Worm (Caenorhabditis elegans) whole organism, late embryonic: ENCODE results near the gene rfip-2.
A peak's percentile ranks its signal among the peaks of the same experiment; 100 is the strongest.

Experiments used
- C08G9.2 ChIP-seq: sonication (generic microtip); optimal IDR thresholded peaks from 2 replicates; lab custom pipeline; 2016; ENCODE audit warnings: mild to moderate bottlenecking, missing genetic modification characterization, moderate library complexity, missing compliant biosample characterization
- C38D4.7 ChIP-seq: fragments of 200-800 bp; sonication (Bioruptor generic); optimal IDR thresholded peaks from 2 replicates; lab custom pipeline; 2018; ENCODE audit warnings: mild to moderate bottlenecking, missing genetic modification characterization, moderate library complexity, missing compliant biosample characterization
- F13H6.1 ChIP-seq: sonication (generic microtip); optimal IDR thresholded peaks from 2 replicates; lab custom pipeline; 2016; ENCODE audit warnings: missing genetic modification characterization, missing compliant biosample characterization
- Y22D7AL.16 ChIP-seq: sonication (generic microtip); optimal IDR thresholded peaks from 2 replicates; lab custom pipeline; 2016; ENCODE audit warnings: missing genetic modification characterization, missing compliant biosample characterization
- ama-1 ChIP-seq: fragments of 150-350 bp; optimal IDR thresholded peaks from 2 replicates; lab custom pipeline; 2014
- ceh-14 ChIP-seq: sonication (generic microtip); optimal IDR thresholded peaks from 2 replicates; lab custom pipeline; 2016; ENCODE audit warnings: missing genotype, missing genetic modification characterization, missing compliant biosample characterization
- ceh-18 ChIP-seq: sonication (generic microtip); optimal IDR thresholded peaks from 2 replicates; lab custom pipeline; 2016; ENCODE audit warnings: missing genetic modification characterization, missing compliant biosample characterization
- ceh-19 ChIP-seq: fragments of 200-800 bp; sonication (Bioruptor generic); optimal IDR thresholded peaks from 2 replicates; lab custom pipeline; 2018; ENCODE audit warnings: mild to moderate bottlenecking, missing genetic modification characterization, missing compliant biosample characterization
- ceh-22 ChIP-seq: sonication (generic microtip); optimal IDR thresholded peaks from 2 replicates; lab custom pipeline; 2017; ENCODE audit warnings: missing biosample characterization, missing genetic modification characterization
- ceh-24 ChIP-seq: sonication (generic microtip); optimal IDR thresholded peaks from 2 replicates; lab custom pipeline; 2016; ENCODE audit warnings: mild to moderate bottlenecking, missing genetic modification characterization, missing compliant biosample characterization
- ceh-45 ChIP-seq: fragments of 200-800 bp; sonication (Bioruptor generic); IDR thresholded peaks from 2 replicates; pipeline ENCODE4 v1.3.6; 2022; ENCODE audit warnings: missing genetic modification reagents, missing genetic modification characterization, missing compliant biosample characterization
- ceh-48 ChIP-seq: sonication (generic microtip); optimal IDR thresholded peaks from 2 replicates; lab custom pipeline; 2016; ENCODE audit warnings: missing genetic modification characterization, inconsistent platforms, missing compliant biosample characterization
- ceh-6 ChIP-seq: fragments of 200-800 bp; sonication (Bioruptor generic); optimal IDR thresholded peaks from 2 replicates; lab custom pipeline; 2018; ENCODE audit warnings: mild to moderate bottlenecking, missing genetic modification characterization, missing compliant biosample characterization
- dve-1 ChIP-seq: sonication (generic microtip); optimal IDR thresholded peaks from 2 replicates; lab custom pipeline; 2017; ENCODE audit warnings: antibody characterized with exemption, mild to moderate bottlenecking, missing genetic modification characterization, missing compliant biosample characterization
- ets-4 ChIP-seq: sonication (generic microtip); optimal IDR thresholded peaks from 2 replicates; lab custom pipeline; 2016; ENCODE audit warnings: missing genetic modification characterization, missing compliant biosample characterization
- fax-1 ChIP-seq: sonication (generic microtip); optimal IDR thresholded peaks from 2 replicates; lab custom pipeline; 2016; ENCODE audit warnings: missing genotype, missing genetic modification characterization, missing compliant biosample characterization
- fkh-10 ChIP-seq: fragments of 150-350 bp; optimal IDR thresholded peaks from 2 replicates; lab custom pipeline; 2014; ENCODE audit warnings: missing biosample characterization, missing genetic modification reagents, missing genetic modification characterization
- hlh-13 ChIP-seq: fragments of 200-800 bp; sonication (Bioruptor generic); optimal IDR thresholded peaks from 2 replicates; lab custom pipeline; 2018; ENCODE audit warnings: mild to moderate bottlenecking, missing genetic modification characterization, missing compliant biosample characterization
- hlh-30 ChIP-seq: sonication (generic microtip); optimal IDR thresholded peaks from 2 replicates; lab custom pipeline; 2017; ENCODE audit warnings: antibody characterized with exemption, missing genetic modification characterization, missing compliant biosample characterization; ENCODE audit not compliant: insufficient read depth
- hlh-8 ChIP-seq: sonication (generic microtip); optimal IDR thresholded peaks from 2 replicates; lab custom pipeline; 2016; ENCODE audit warnings: missing genotype, missing genetic modification characterization, missing compliant biosample characterization
- lin-11 ChIP-seq: fragments of 200-800 bp; sonication (Bioruptor generic); optimal IDR thresholded peaks from 2 replicates; lab custom pipeline; 2018; ENCODE audit warnings: mild to moderate bottlenecking, missing genetic modification characterization, missing compliant biosample characterization
- nfya-1 ChIP-seq: sonication (generic microtip); optimal IDR thresholded peaks from 2 replicates; lab custom pipeline; 2017; ENCODE audit warnings: missing genetic modification characterization, mild to moderate bottlenecking, missing compliant biosample characterization, antibody characterized with exemption, moderate library complexity
- npax-4 ChIP-seq: sonication (generic microtip); optimal IDR thresholded peaks from 2 replicates; lab custom pipeline; 2016; ENCODE audit warnings: missing genetic modification characterization, missing compliant biosample characterization
- pag-3 ChIP-seq: sonication (generic microtip); optimal IDR thresholded peaks from 2 replicates; lab custom pipeline; 2016; ENCODE audit warnings: missing compliant biosample characterization, missing genetic modification characterization, borderline replicate concordance
- pat-9 ChIP-seq: fragments of 200-800 bp; sonication (Bioruptor generic); optimal IDR thresholded peaks from 2 replicates; lab custom pipeline; 2018; ENCODE audit warnings: mild to moderate bottlenecking, missing genetic modification characterization, moderate library complexity, missing compliant biosample characterization
- pax-1 ChIP-seq: fragments of 150-350 bp; optimal IDR thresholded peaks from 2 replicates; lab custom pipeline; 2014; ENCODE audit warnings: missing biosample characterization, missing genetic modification characterization
- pha-2 ChIP-seq: sonication (generic microtip); optimal IDR thresholded peaks from 2 replicates; lab custom pipeline; 2017; ENCODE audit warnings: mild to moderate bottlenecking, missing genetic modification characterization, missing compliant biosample characterization
- pqm-1 ChIP-seq: sonication (generic microtip); optimal IDR thresholded peaks from 2 replicates; lab custom pipeline; 2016; ENCODE audit warnings: missing genetic modification characterization, missing compliant biosample characterization
- pros-1 ChIP-seq: fragments of 150-350 bp; optimal IDR thresholded peaks from 2 replicates; lab custom pipeline; 2014; ENCODE audit warnings: missing biosample characterization, missing genetic modification reagents, missing genetic modification characterization
- rnt-1 ChIP-seq: sonication (generic microtip); optimal IDR thresholded peaks from 2 replicates; lab custom pipeline; 2016; ENCODE audit warnings: missing genetic modification characterization, missing compliant biosample characterization
- sox-4 ChIP-seq: sonication (generic microtip); optimal IDR thresholded peaks from 2 replicates; lab custom pipeline; 2017; ENCODE audit warnings: mild to moderate bottlenecking, missing genetic modification characterization, inconsistent platforms, missing compliant biosample characterization
- tbx-2 ChIP-seq: sonication (generic microtip); optimal IDR thresholded peaks from 2 replicates; lab custom pipeline; 2016; ENCODE audit warnings: missing genetic modification characterization, missing compliant biosample characterization
- unc-3 ChIP-seq, 2 experiments: fragments of 200-800 bp in 1 of 2; sonication (Bioruptor generic) in 1 of 2; sonication (generic microtip) in 1 of 2; conservative IDR thresholded peaks in 1 of 2; optimal IDR thresholded peaks in 1 of 2; 2 replicates each; pipeline versions ENCODE4 v1.3.6 to Lab custom; 2016 to 2022; ENCODE audit warnings: missing compliant biosample characterization in 2 of 2, missing genetic modification characterization in 2 of 2, missing genetic modification reagents in 1 of 2
- unc-86 ChIP-seq: sonication (generic microtip); optimal IDR thresholded peaks from 2 replicates; lab custom pipeline; 2016; ENCODE audit warnings: missing genetic modification characterization, missing compliant biosample characterization
- zip-5 ChIP-seq: sonication (generic microtip); optimal IDR thresholded peaks from 2 replicates; lab custom pipeline; 2016; ENCODE audit warnings: missing genetic modification characterization, missing compliant biosample characterization
- ztf-16 ChIP-seq: sonication (generic microtip); optimal IDR thresholded peaks from 2 replicates; lab custom pipeline; 2017; ENCODE audit warnings: missing genetic modification characterization, missing compliant biosample characterization

rfip-2 gene

ce11 chrII:701371-702139, 22.0 kb upstream of the rfip-2 start, which contains the start of gene thoc-1:
Gene thoc-1, plus strand, starts transcription at chrII:702107.
- no peak for TF ChIP-seq npax-4 (tag; lab: Kevin White, UChicago)
- TF ChIP-seq hlh-8 (tag; lab: Kevin White, UChicago) = no peak
- TF ChIP-seq hlh-13 (GFP tag; lab: Kevin White, UChicago) = no peak
- no peak for TF ChIP-seq zip-5 (tag; lab: Kevin White, UChicago)
- no peak for TF ChIP-seq pat-9 (tag; lab: Kevin White, UChicago)
- TF ChIP-seq unc-3 (GFP tag; conservative IDR thresholded peaks at IDR 0.05; lab: Robert Waterston, UW) = no peak
- no peak for TF ChIP-seq unc-3 (tag; optimal IDR thresholded peaks at IDR 0.05; lab: Kevin White, UChicago)
- TF ChIP-seq ceh-48 (tag; lab: Kevin White, UChicago) = no peak
- TF ChIP-seq C38D4.7 (GFP tag; lab: Kevin White, UChicago) = no peak
- no peak for TF ChIP-seq ceh-24 (tag; lab: Kevin White, UChicago)
- TF ChIP-seq fax-1 = no peak
- TF ChIP-seq unc-86 = no peak
- TF ChIP-seq pqm-1 (tag; lab: Kevin White, UChicago) = no peak
- no peak for TF ChIP-seq pag-3 (tag; lab: Kevin White, UChicago)
- no peak for TF ChIP-seq lin-11 (tag; lab: Kevin White, UChicago)
- TF ChIP-seq ceh-45 (GFP tag; lab: Robert Waterston, UW) = no peak
- no peak for TF ChIP-seq ceh-18 (tag; lab: Kevin White, UChicago)

DNA sequence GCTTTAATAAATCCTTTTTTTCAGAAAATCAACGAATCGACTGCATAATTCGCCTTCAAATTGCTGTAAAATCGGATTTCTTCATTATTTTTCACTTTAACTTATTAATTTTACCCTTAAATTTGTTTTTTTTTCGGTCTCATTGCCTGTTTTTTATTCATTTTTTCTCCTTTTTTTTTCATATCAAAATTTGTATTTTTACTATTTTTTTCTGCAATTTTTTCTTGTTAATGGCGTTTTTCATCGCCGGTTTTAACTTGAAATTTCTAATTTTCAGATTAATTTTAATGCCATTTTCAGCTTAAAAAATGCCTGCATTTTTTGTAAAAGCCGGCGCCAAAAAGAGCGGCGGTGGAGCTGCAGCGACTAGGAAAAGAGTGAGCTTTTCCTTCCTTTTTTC, 14.5 kb upstream of the rfip-2 start, which contains the start of gene T02H6.1:
TSS of gene T02H6.1 (plus strand) at position 301 of the 400 bp plus-strand sequence.
- no peak for TF ChIP-seq pax-1 (tag; lab: Kevin White, UChicago)
- no peak for TF ChIP-seq fax-1
- no peak for TF ChIP-seq nfya-1 (tag; lab: Kevin White, UChicago)

DNA sequence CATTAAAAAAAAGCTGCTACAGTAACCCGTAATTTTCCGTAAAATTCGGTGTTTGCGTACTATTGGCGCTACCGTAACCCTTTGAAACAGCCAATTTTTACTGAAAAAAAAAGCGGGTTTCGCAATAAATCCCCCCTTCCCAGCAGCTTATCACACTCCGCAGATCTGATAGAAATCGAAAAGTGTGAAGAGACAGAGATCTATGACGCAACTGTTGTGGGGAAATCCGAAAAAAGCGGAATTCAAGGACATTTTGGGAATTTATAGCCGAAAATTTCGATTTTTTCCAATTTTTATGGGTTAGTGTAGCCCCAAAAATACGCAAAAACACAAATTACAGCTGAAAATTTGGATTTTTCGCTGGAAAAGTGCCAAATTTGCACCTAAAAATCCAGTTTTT, 1.7 kb upstream of the rfip-2 start:
- no peak for TF ChIP-seq nfya-1 (tag; lab: Kevin White, UChicago)
- no peak for TF ChIP-seq pag-3 (tag; lab: Kevin White, UChicago)
- no peak for TF ChIP-seq ets-4 (tag; lab: Kevin White, UChicago)
- TF ChIP-seq pros-1 (tag; lab: Kevin White, UChicago) = no peak
- no peak for TF ChIP-seq tbx-2 (tag; lab: Kevin White, UChicago)
- TF ChIP-seq ceh-22 = no peak
- no peak for TF ChIP-seq Y22D7AL.16 (tag; lab: Kevin White, UChicago)

DNA sequence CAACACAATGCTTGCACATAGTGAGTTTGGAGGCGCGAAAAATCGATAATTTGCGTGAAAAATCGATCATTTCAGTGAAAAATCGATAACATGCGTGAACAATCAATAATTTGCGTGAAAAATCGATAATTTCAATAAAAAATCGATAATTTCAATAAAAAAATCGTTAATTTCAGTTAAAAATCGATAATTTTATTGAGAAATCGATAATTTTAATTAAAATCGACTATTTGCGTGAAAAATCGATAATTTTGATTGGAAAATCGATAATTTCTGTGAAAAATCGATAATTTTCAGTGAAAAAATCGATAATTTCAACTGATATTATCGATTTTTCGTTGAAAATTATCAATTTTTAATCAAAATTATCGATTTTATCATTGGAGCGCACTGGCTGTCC, 416 bp downstream of the rfip-2 start:
- no peak for TF ChIP-seq ama-1
- TF ChIP-seq ceh-48 (tag; lab: Kevin White, UChicago) = peak; percentile 74

ce11 chrII:729931-730330, 6.3 kb downstream of the rfip-2 start:
- TF ChIP-seq ceh-6 (GFP tag; lab: Kevin White, UChicago) = no peak

- TF ChIP-seq rnt-1 (tag; lab: Kevin White, UChicago) (no peak), hlh-30 (tag; lab: Kevin White, UChicago) (no peak), sox-4 (tag; lab: Kevin White, UChicago) (no peak)
- TF ChIP-seq, all 69 proteins: peak for 0
Measured at ce11 chrII:732393-732792, 8.8 kb downstream of the rfip-2 start.

DNA sequence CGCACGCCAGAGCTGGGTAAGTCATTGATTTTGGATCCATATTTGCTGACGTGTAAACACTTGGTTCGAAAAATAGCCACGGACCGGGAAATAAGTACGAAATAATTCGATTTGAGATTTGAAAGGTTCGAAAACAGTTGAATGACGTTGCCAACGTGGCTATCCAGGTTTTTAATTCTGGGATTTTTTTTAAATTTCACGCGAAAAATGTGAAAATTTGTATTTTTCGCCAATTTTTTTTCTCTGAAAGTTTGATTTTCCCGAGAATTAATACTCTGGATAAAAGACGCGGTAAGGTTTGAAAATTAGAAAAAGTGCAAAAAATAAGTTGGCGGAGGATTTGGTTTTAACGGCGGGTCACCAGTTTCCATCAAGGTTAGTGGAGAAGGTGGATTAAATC, 17.2 kb downstream of the rfip-2 start, which contains the start of gene fbxc-48:
TSS of gene fbxc-48 (minus strand) at position 101 of the 400 bp plus-strand sequence.
- TF ChIP-seq pax-1 (tag; lab: Kevin White, UChicago) (no peak), pha-2 (tag; lab: Kevin White, UChicago) (no peak), fkh-10 (GFP tag; lab: Kevin White, UChicago) (no peak), ceh-48 (tag; lab: Kevin White, UChicago) (no peak), F13H6.1 (tag; lab: Kevin White, UChicago) (no peak), fax-1 (no peak), hlh-30 (tag; lab: Kevin White, UChicago) (no peak), hlh-13 (GFP tag; lab: Kevin White, UChicago) (no peak), ztf-16 (tag; lab: Kevin White, UChicago) (no peak), ceh-14 (tag; lab: Kevin White, UChicago) (no peak), C08G9.2 (tag; lab: Kevin White, UChicago) (no peak), ceh-19 (no peak), dve-1 (no peak), ceh-18 (tag; lab: Kevin White, UChicago) (no peak)
